Fruit fly (Drosophila melanogaster): ENCODE measurements around the gene ND-PDSW.
A peak's percentile ranks its signal among the peaks of the same experiment; 100 is the strongest.

ND-PDSW gene

dm6 chr2L:3514569-3515191 is 48.7 kb downstream of the ND-PDSW start, which contains the start of the genes LeuRS and CG17593:
Gene LeuRS, minus strand, starts transcription at chr2L:3514656.
Gene CG17593, plus strand, starts transcription at chr2L:3514872.
- TF ChIP-seq CG14711 (tag; optimal IDR thresholded peaks at IDR 0.05) (no peak), CG33017 (tag; optimal IDR thresholded peaks at IDR 0.05) (no peak), CG5204 (GFP tag; optimal IDR thresholded peaks at IDR 0.05) (no peak), CG7045 (GFP tag; optimal IDR thresholded peaks at IDR 0.05) (no peak), CG7101 (tag; optimal IDR thresholded peaks at IDR 0.05) (no peak), tj (GFP tag; optimal IDR thresholded peaks at IDR 0.05) (peak; percentile 50), Mnt (GFP tag; optimal IDR thresholded peaks at IDR 0.05) (peak; percentile 75), toe (GFP tag; optimal IDR thresholded peaks at IDR 0.05) (no peak), kay (GFP tag; ENCODE audit: borderline replicate concordance) (peak; percentile 76), bab1 (GFP tag; optimal IDR thresholded peaks at IDR 0.05) (peak; percentile 9), CG1620 (GFP tag; optimal IDR thresholded peaks at IDR 0.05) (no peak), CG12768 (GFP tag; optimal IDR thresholded peaks at IDR 0.05) (no peak), Clk (GFP tag; optimal IDR thresholded peaks at IDR 0.05) (no peak), CG11617 (GFP tag; optimal IDR thresholded peaks at IDR 0.05) (no peak), ovo (GFP tag; optimal IDR thresholded peaks at IDR 0.05) (no peak), cic (GFP tag; optimal IDR thresholded peaks at IDR 0.05) (no peak), Hr96 (GFP tag; optimal IDR thresholded peaks at IDR 0.05) (no peak), cnc (optimal IDR thresholded peaks at IDR 0.05) (no peak), pad (GFP tag; optimal IDR thresholded peaks at IDR 0.05) (no peak)
